Worm (Caenorhabditis elegans) whole organism, L3 larva: ENCODE data around the gene C44B7.11.

Experiments
- elt-2 ChIP-seq: sonication (generic microtip); optimal IDR thresholded peaks from 2 replicates; lab custom pipeline; 2016; ENCODE audit warnings: missing genetic modification reagents, mild to moderate bottlenecking, missing genetic modification characterization, missing compliant biosample characterization
- mdl-1 ChIP-seq: fragments of 150-350 bp; optimal IDR thresholded peaks from 2 replicates; lab custom pipeline; 2014; ENCODE audit warnings: missing biosample characterization, missing genetic modification characterization

DNA sequence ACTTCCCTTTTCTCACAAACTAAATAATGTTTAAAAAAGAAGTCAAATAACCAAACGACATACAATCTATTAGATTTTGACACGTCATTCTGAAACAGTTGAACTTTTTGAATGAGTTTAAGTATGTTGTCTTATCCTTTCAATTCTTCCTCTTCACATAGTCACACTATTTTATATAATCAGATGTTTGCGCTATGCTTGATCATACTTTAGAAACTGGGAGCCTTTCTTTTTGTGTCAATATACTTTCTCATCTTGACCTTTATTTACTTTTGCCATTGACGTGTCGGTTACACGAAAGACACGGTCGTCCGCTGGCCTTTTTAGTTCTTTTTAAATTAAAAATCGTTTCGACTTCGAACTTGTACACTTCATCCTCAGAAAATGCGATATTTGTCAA is 45.4 kb downstream of the C44B7.11 start, which contains the start of gene C04A2.15:
- TF ChIP-seq mdl-1 (tag; lab: Kevin White, UChicago) (no peak), elt-2 (no peak)
